Fruit fly (Drosophila melanogaster): Measurements from ENCODE around the gene CG14106.

CG14106 gene

dm6 chr3L:13433522-13433921 is 8.1 kb upstream of the CG14106 start (continued):
- TF ChIP-seq Bteb2 (GFP tag; optimal IDR thresholded peaks at IDR 0.05) (no peak), CG15601 (tag; optimal IDR thresholded peaks at IDR 0.05) (peak; percentile 92), sna (GFP tag; IDR thresholded peaks at IDR 0.05; ENCODE audit: partially characterized antibody) (peak; percentile 43), zf30C (GFP tag; optimal IDR thresholded peaks at IDR 0.05) (no peak), zen2 (GFP tag; IDR thresholded peaks at IDR 0.05; ENCODE audit: partially characterized antibody) (peak; percentile 47; the same call in 1 of the 3 replicates), Bgb (GFP tag; IDR thresholded peaks at IDR 0.05; ENCODE audit: partially characterized antibody) (peak; percentile 78), Dll (GFP tag; IDR thresholded peaks at IDR 0.05; ENCODE audit: partially characterized antibody) (peak; percentile 18; the same call in 1 of the 4 replicates), row (GFP tag; IDR thresholded peaks at IDR 0.05) (no peak), CG3847 (GFP tag; IDR thresholded peaks at IDR 0.05) (no peak), CG9817 (tag; optimal IDR thresholded peaks at IDR 0.05) (no peak), sens (GFP tag) (peak; percentile 53), hb (GFP tag; IDR thresholded peaks at IDR 0.05; ENCODE audit: partially characterized antibody) (peak; percentile 43; the same call in 1 of the 3 replicates), CG15269 (tag; optimal IDR thresholded peaks at IDR 0.05) (no peak), Hey (tag; optimal IDR thresholded peaks at IDR 0.05) (no peak), CG14860 (GFP tag; IDR thresholded peaks at IDR 0.05; ENCODE audit: partially characterized antibody) (peak; percentile 66), pros (GFP tag; optimal IDR thresholded peaks at IDR 0.05) (no peak), HLH4C (GFP tag; IDR thresholded peaks at IDR 0.05; ENCODE audit: partially characterized antibody) (peak; percentile 62), sug (tag; optimal IDR thresholded peaks at IDR 0.05) (no peak), Ptx1 (GFP tag; IDR thresholded peaks at IDR 0.05) (no peak)

- TF ChIP-seq nerfin-2 (GFP tag; IDR thresholded peaks at IDR 0.05; ENCODE audit: partially characterized antibody), result peak; percentile 55; the same call in 1 of the 2 replicates
- no peak for TF ChIP-seq sqz (GFP tag; optimal IDR thresholded peaks at IDR 0.05)
- no peak for TF ChIP-seq chm (GFP tag; IDR thresholded peaks at IDR 0.05)
- TF ChIP-seq ems (GFP tag; optimal IDR thresholded peaks at IDR 0.05), result no peak
- no peak for TF ChIP-seq CG30403 (GFP tag; optimal IDR thresholded peaks at IDR 0.05)
- TF ChIP-seq lbe (GFP tag; optimal IDR thresholded peaks at IDR 0.05), result no peak
- TF ChIP-seq HLH4C (GFP tag; IDR thresholded peaks at IDR 0.05; ENCODE audit: partially characterized antibody), result peak; percentile 47
- no peak for TF ChIP-seq Fer3 (tag; optimal IDR thresholded peaks at IDR 0.05)
- peak; percentile 52 for TF ChIP-seq CG13894 (tag; optimal IDR thresholded peaks at IDR 0.05)
- TF ChIP-seq vnd (GFP tag; IDR thresholded peaks at IDR 0.05; ENCODE audit: partially characterized antibody), result peak; percentile 25; the same call in 1 of the 3 replicates
- TF ChIP-seq HHEX (GFP tag; optimal IDR thresholded peaks at IDR 0.05), result no peak
- TF ChIP-seq sr (GFP tag; IDR thresholded peaks at IDR 0.05), result no peak
- TF ChIP-seq abd-A (tag; optimal IDR thresholded peaks at IDR 0.05), result peak; percentile 79
- TF ChIP-seq CG6813 (GFP tag; optimal IDR thresholded peaks at IDR 0.05), result no peak
- TF ChIP-seq CG4707 (GFP tag; optimal IDR thresholded peaks at IDR 0.05), result no peak
- TF ChIP-seq CG8281 (tag; optimal IDR thresholded peaks at IDR 0.05), result no peak
- TF ChIP-seq mld (GFP tag; IDR thresholded peaks at IDR 0.05; ENCODE audit: partially characterized antibody), result peak; percentile 68; the same call in 2 of the 3 replicates
- TF ChIP-seq CG7963 (GFP tag; IDR thresholded peaks at IDR 0.05; ENCODE audit: partially characterized antibody), result peak; percentile 39; the same call in 2 of the 3 replicates
- no peak for TF ChIP-seq ara (GFP tag; IDR thresholded peaks at IDR 0.05)
- TF ChIP-seq CG6654 (GFP tag; optimal IDR thresholded peaks at IDR 0.05), result no peak
- peak; percentile 13 for TF ChIP-seq CG3995 (GFP tag; optimal IDR thresholded peaks at IDR 0.05)
- TF ChIP-seq Awh (GFP tag; IDR thresholded peaks at IDR 0.05), result peak; percentile 47; the same call in 1 of the 2 replicates
- TF ChIP-seq amos (GFP tag; IDR thresholded peaks at IDR 0.05; ENCODE audit: partially characterized antibody), result peak; percentile 79
- peak; percentile 70; the same call in 1 of the 2 replicates for TF ChIP-seq bbx (GFP tag; IDR thresholded peaks at IDR 0.05; ENCODE audit: partially characterized antibody)
- peak; percentile 19; the same call in 2 of the 3 replicates for TF ChIP-seq knrl (GFP tag; IDR thresholded peaks at IDR 0.05; ENCODE audit: partially characterized antibody)
- peak; percentile 14 for TF ChIP-seq Med (GFP tag)
- no peak for TF ChIP-seq Chrac-16 (GFP tag; optimal IDR thresholded peaks at IDR 0.05)
- TF ChIP-seq gcm (GFP tag; optimal IDR thresholded peaks at IDR 0.05), result peak; percentile 8
- TF ChIP-seq chinmo (GFP tag; IDR thresholded peaks at IDR 0.05; ENCODE audit: partially characterized antibody), result peak; percentile 48; the same call in 1 of the 4 replicates
- TF ChIP-seq Dll (GFP tag; IDR thresholded peaks at IDR 0.05; ENCODE audit: partially characterized antibody), result peak; percentile 19; the same call in 1 of the 4 replicates
Observed at dm6 chr3L:13432791-13433190, 7.3 kb upstream of the CG14106 start.
